Fruit fly (Drosophila melanogaster): Measurements from ENCODE around the gene Tim9b.

Gene Tim9b

dm6 chrX:19640707-19641248, 22.4 kb upstream of the Tim9b start:
- TF ChIP-seq CG7045 (GFP tag; optimal IDR thresholded peaks at IDR 0.05) (no peak), CG33017 (tag; optimal IDR thresholded peaks at IDR 0.05) (no peak), kay (GFP tag; ENCODE audit: borderline replicate concordance) (no peak), bab1 (GFP tag; optimal IDR thresholded peaks at IDR 0.05) (peak; percentile 24), CG12768 (GFP tag; optimal IDR thresholded peaks at IDR 0.05) (no peak), pad (GFP tag; optimal IDR thresholded peaks at IDR 0.05) (peak; percentile 70), CG1620 (GFP tag; optimal IDR thresholded peaks at IDR 0.05) (no peak), cic (GFP tag; optimal IDR thresholded peaks at IDR 0.05) (no peak)

- TF ChIP-seq CG5204 (GFP tag; optimal IDR thresholded peaks at IDR 0.05) (no peak), Crg-1 (GFP tag; optimal IDR thresholded peaks at IDR 0.05) (no peak), CG1620 (GFP tag; optimal IDR thresholded peaks at IDR 0.05) (no peak), cnc (optimal IDR thresholded peaks at IDR 0.05) (no peak), CG33017 (tag; optimal IDR thresholded peaks at IDR 0.05) (no peak), CG14711 (tag; optimal IDR thresholded peaks at IDR 0.05) (no peak), Hr96 (GFP tag; optimal IDR thresholded peaks at IDR 0.05) (no peak), CG7101 (tag; optimal IDR thresholded peaks at IDR 0.05) (no peak), CG7045 (GFP tag; optimal IDR thresholded peaks at IDR 0.05) (no peak), pad (GFP tag; optimal IDR thresholded peaks at IDR 0.05) (no peak), Mnt (GFP tag; optimal IDR thresholded peaks at IDR 0.05) (no peak), tj (GFP tag; optimal IDR thresholded peaks at IDR 0.05) (no peak), ovo (GFP tag; optimal IDR thresholded peaks at IDR 0.05) (no peak), CG12768 (GFP tag; optimal IDR thresholded peaks at IDR 0.05) (no peak), Clk (GFP tag; optimal IDR thresholded peaks at IDR 0.05) (no peak), CG11617 (GFP tag; optimal IDR thresholded peaks at IDR 0.05) (no peak), kay (GFP tag; ENCODE audit: borderline replicate concordance) (no peak)
Measured at dm6 chrX:19638328-19638940, 20.1 kb upstream of the Tim9b start, which contains the start of gene Rcd-1. Gene Rcd-1 (plus strand): TSS chrX:19638767.

- TF ChIP-seq cnc (optimal IDR thresholded peaks at IDR 0.05) = no peak
- TF ChIP-seq pad (GFP tag; optimal IDR thresholded peaks at IDR 0.05) = peak; percentile 96
- TF ChIP-seq tj (GFP tag; optimal IDR thresholded peaks at IDR 0.05) = peak; percentile 26
- TF ChIP-seq CG7101 (tag; optimal IDR thresholded peaks at IDR 0.05) = peak; percentile 26
- TF ChIP-seq cic (GFP tag; optimal IDR thresholded peaks at IDR 0.05) = no peak
- peak; percentile 4 for TF ChIP-seq Mnt (GFP tag; optimal IDR thresholded peaks at IDR 0.05)
- peak; percentile 48 for TF ChIP-seq bab1 (GFP tag; optimal IDR thresholded peaks at IDR 0.05)
- no peak for TF ChIP-seq Hr96 (GFP tag; optimal IDR thresholded peaks at IDR 0.05)
Measured at dm6 chrX:19637434-19638327, 19.3 kb upstream of the Tim9b start.

dm6 chrX:19637002-19637420, 18.7 kb upstream of the Tim9b start:
- TF ChIP-seq Hr96 (GFP tag; optimal IDR thresholded peaks at IDR 0.05) = no peak
- TF ChIP-seq Crg-1 (GFP tag; optimal IDR thresholded peaks at IDR 0.05) = no peak
- peak; percentile 4 for TF ChIP-seq CG1620 (GFP tag; optimal IDR thresholded peaks at IDR 0.05)
- peak; percentile 6 for TF ChIP-seq cic (GFP tag; optimal IDR thresholded peaks at IDR 0.05)
- TF ChIP-seq CG7045 (GFP tag; optimal IDR thresholded peaks at IDR 0.05) = no peak
- TF ChIP-seq Clk (GFP tag; optimal IDR thresholded peaks at IDR 0.05) = no peak
- TF ChIP-seq Mnt (GFP tag; optimal IDR thresholded peaks at IDR 0.05) = peak; percentile 50
- peak; percentile 71 for TF ChIP-seq CG14711 (tag; optimal IDR thresholded peaks at IDR 0.05)
- TF ChIP-seq cnc (optimal IDR thresholded peaks at IDR 0.05) = no peak
- TF ChIP-seq ovo (GFP tag; optimal IDR thresholded peaks at IDR 0.05) = no peak
- TF ChIP-seq bab1 (GFP tag; optimal IDR thresholded peaks at IDR 0.05) = peak; percentile 27
- peak; percentile 4 for TF ChIP-seq CG12768 (GFP tag; optimal IDR thresholded peaks at IDR 0.05)
- peak; percentile 9 for TF ChIP-seq CG11617 (GFP tag; optimal IDR thresholded peaks at IDR 0.05)
- TF ChIP-seq CG5204 (GFP tag; optimal IDR thresholded peaks at IDR 0.05) = no peak
- TF ChIP-seq CG7101 (tag; optimal IDR thresholded peaks at IDR 0.05) = peak; percentile 13
- TF ChIP-seq toe (GFP tag; optimal IDR thresholded peaks at IDR 0.05) = no peak
- TF ChIP-seq kay (GFP tag; ENCODE audit: borderline replicate concordance) = no peak
- peak; percentile 19 for TF ChIP-seq CG33017 (tag; optimal IDR thresholded peaks at IDR 0.05)
- peak; percentile 5 for TF ChIP-seq tj (GFP tag; optimal IDR thresholded peaks at IDR 0.05)
- peak; percentile 98 for TF ChIP-seq pad (GFP tag; optimal IDR thresholded peaks at IDR 0.05)

dm6 chrX:19631365-19631832, 13.1 kb upstream of the Tim9b start:
- TF ChIP-seq CG14711 (tag; optimal IDR thresholded peaks at IDR 0.05) (peak; percentile 25), CG5204 (GFP tag; optimal IDR thresholded peaks at IDR 0.05) (no peak), kay (GFP tag; ENCODE audit: borderline replicate concordance) (no peak), cic (GFP tag; optimal IDR thresholded peaks at IDR 0.05) (peak; percentile 64), bab1 (GFP tag; optimal IDR thresholded peaks at IDR 0.05) (peak; percentile 16), CG11617 (GFP tag; optimal IDR thresholded peaks at IDR 0.05) (peak; percentile 12), CG7101 (tag; optimal IDR thresholded peaks at IDR 0.05) (peak; percentile 10), CG12768 (GFP tag; optimal IDR thresholded peaks at IDR 0.05) (peak; percentile 17), Crg-1 (GFP tag; optimal IDR thresholded peaks at IDR 0.05) (no peak), CG7045 (GFP tag; optimal IDR thresholded peaks at IDR 0.05) (no peak), Hr96 (GFP tag; optimal IDR thresholded peaks at IDR 0.05) (no peak), CG1620 (GFP tag; optimal IDR thresholded peaks at IDR 0.05) (no peak), ovo (GFP tag; optimal IDR thresholded peaks at IDR 0.05) (no peak), cnc (optimal IDR thresholded peaks at IDR 0.05) (no peak), Clk (GFP tag; optimal IDR thresholded peaks at IDR 0.05) (no peak), pad (GFP tag; optimal IDR thresholded peaks at IDR 0.05) (peak; percentile 78), CG33017 (tag; optimal IDR thresholded peaks at IDR 0.05) (no peak), tj (GFP tag; optimal IDR thresholded peaks at IDR 0.05) (peak; percentile 60), toe (GFP tag; optimal IDR thresholded peaks at IDR 0.05) (no peak), Mnt (GFP tag; optimal IDR thresholded peaks at IDR 0.05) (peak; percentile 90)
